Fruit fly (Drosophila melanogaster) whole organism, prepupa: ENCODE measurements around the gene Nmd3.

Experiments used
- Blimp-1 ChIP-seq: fragments of 200-800 bp; sonication (Bioruptor generic); optimal IDR thresholded peaks from 3 replicates; lab custom pipeline; 2017; ENCODE audit warnings: missing biosample characterization, missing genetic modification characterization, mild to moderate bottlenecking, moderate library complexity, missing genetic modification reagents
- CG10631 ChIP-seq: fragments of 200-800 bp; sonication (Bioruptor generic); optimal IDR thresholded peaks from 2 replicates; lab custom pipeline; 2016; ENCODE audit warnings: missing biosample characterization, missing genetic modification characterization
- CG11294 ChIP-seq: fragments of 200-800 bp; sonication (Bioruptor generic); IDR thresholded peaks from 2 replicates; pipeline ENCODE4 v1.3.6; 2022; ENCODE audit warnings: missing biosample characterization, missing genetic modification characterization
- CG11762 ChIP-seq: fragments of 200-800 bp; sonication (Bioruptor generic); optimal IDR thresholded peaks from 3 replicates; lab custom pipeline; 2016; ENCODE audit warnings: missing biosample characterization, missing genetic modification characterization; ENCODE audit not compliant: insufficient read depth
- CG11902 ChIP-seq: fragments of 200-800 bp; sonication (Bioruptor generic); optimal IDR thresholded peaks from 3 replicates; lab custom pipeline; 2016; ENCODE audit warnings: missing biosample characterization, missing genetic modification characterization
- CG15336 ChIP-seq: fragments of 200-800 bp; sonication (Bioruptor generic); IDR thresholded peaks from 2 replicates; pipeline ENCODE4 v1.3.6; 2022; ENCODE audit warnings: missing biosample characterization, missing genetic modification characterization
- CG1621 ChIP-seq: fragments of 200-800 bp; sonication (Bioruptor generic); optimal IDR thresholded peaks from 3 replicates; lab custom pipeline; 2018; ENCODE audit warnings: missing biosample characterization, mild to moderate bottlenecking, missing genetic modification characterization
- CG3032 ChIP-seq: fragments of 200-800 bp; optimal IDR thresholded peaks from 2 replicates; lab custom pipeline; 2019; ENCODE audit warnings: missing biosample characterization, mild to moderate bottlenecking, missing genetic modification characterization, moderate library complexity
- CG31627 ChIP-seq: fragments of 200-800 bp; sonication (Bioruptor generic); optimal IDR thresholded peaks from 3 replicates; lab custom pipeline; 2016; ENCODE audit warnings: missing biosample characterization, missing genetic modification characterization
- CG34406 ChIP-seq: fragments of 200-800 bp; sonication (Bioruptor generic); optimal IDR thresholded peaks from 3 replicates; lab custom pipeline; 2016; ENCODE audit warnings: missing biosample characterization, missing genetic modification characterization
- CG3919 ChIP-seq: fragments of 200-800 bp; sonication (Bioruptor generic); optimal IDR thresholded peaks from 3 replicates; lab custom pipeline; 2016; ENCODE audit warnings: missing biosample characterization, missing genetic modification characterization
- CG6163 ChIP-seq: fragments of 200-800 bp; sonication (Bioruptor generic); IDR thresholded peaks from 3 replicates; pipeline ENCODE4 v1.3.6; 2022; ENCODE audit warnings: missing biosample characterization, missing genetic modification characterization
- CG6276 ChIP-seq: fragments of 200-800 bp; sonication (Bioruptor generic); optimal IDR thresholded peaks from 2 replicates; lab custom pipeline; 2017; ENCODE audit warnings: missing biosample characterization, mild to moderate bottlenecking, missing genetic modification characterization
- CG6792 ChIP-seq: fragments of 200-800 bp; sonication (Bioruptor generic); optimal IDR thresholded peaks from 3 replicates; lab custom pipeline; 2016; ENCODE audit warnings: missing biosample characterization, missing genetic modification characterization
- CG6808 ChIP-seq: fragments of 200-800 bp; sonication (Bioruptor generic); optimal IDR thresholded peaks from 3 replicates; lab custom pipeline; 2017; ENCODE audit warnings: missing biosample characterization, missing genetic modification characterization, mild to moderate bottlenecking, moderate library complexity, missing genetic modification reagents
- CG6854 ChIP-seq: fragments of 200-800 bp; sonication (Bioruptor generic); optimal IDR thresholded peaks from 2 replicates; lab custom pipeline; 2017; ENCODE audit warnings: missing biosample characterization, mild to moderate bottlenecking, missing genetic modification characterization
- CG7368 ChIP-seq: fragments of 200-800 bp; sonication (Bioruptor generic); optimal IDR thresholded peaks from 3 replicates; lab custom pipeline; 2016; ENCODE audit warnings: missing biosample characterization, missing genetic modification characterization
- CG8119 ChIP-seq: fragments of 200-800 bp; sonication (Bioruptor generic); IDR thresholded peaks from 3 replicates; pipeline ENCODE4 v1.3.6; 2022; ENCODE audit warnings: missing biosample characterization, missing genetic modification characterization
- CG8319 ChIP-seq: fragments of 200-800 bp; sonication (Bioruptor generic); optimal IDR thresholded peaks from 3 replicates; lab custom pipeline; 2016; ENCODE audit warnings: missing biosample characterization, missing genetic modification characterization
- CG8632 ChIP-seq: fragments of 200-800 bp; sonication (Bioruptor generic); optimal IDR thresholded peaks from 3 replicates; lab custom pipeline; 2016; ENCODE audit warnings: missing biosample characterization, missing genetic modification characterization
- CG9139 ChIP-seq: fragments of 200-800 bp; sonication (Bioruptor generic); optimal IDR thresholded peaks from 3 replicates; lab custom pipeline; 2017; ENCODE audit warnings: missing biosample characterization, mild to moderate bottlenecking, missing genetic modification characterization
- Eip75B ChIP-seq: fragments of 200-800 bp; sonication (Bioruptor generic); optimal IDR thresholded peaks from 3 replicates; lab custom pipeline; 2016; ENCODE audit warnings: missing biosample characterization, missing genetic modification characterization
- Eip78C ChIP-seq: fragments of 200-800 bp; sonication (Bioruptor generic); peaks from one replicate; lab custom pipeline; 2016; ENCODE audit warnings: missing biosample characterization, missing genetic modification characterization
- Eip93F ChIP-seq: fragments of 200-800 bp; sonication (Bioruptor generic); optimal IDR thresholded peaks from 2 replicates; lab custom pipeline; 2016; ENCODE audit warnings: missing biosample characterization, mild to moderate bottlenecking, missing genetic modification characterization
- Ets21C ChIP-seq: fragments of 200-800 bp; sonication (Bioruptor generic); optimal IDR thresholded peaks from 3 replicates; lab custom pipeline; 2016; ENCODE audit warnings: missing biosample characterization, missing genetic modification characterization
- Ets96B ChIP-seq: fragments of 200-800 bp; optimal IDR thresholded peaks from 2 replicates; lab custom pipeline; 2019; ENCODE audit warnings: missing biosample characterization, mild to moderate bottlenecking, missing genetic modification characterization, moderate library complexity
- Gug ChIP-seq: fragments of 200-800 bp; sonication (Bioruptor generic); IDR thresholded peaks from 2 replicates; pipeline ENCODE4 v1.3.6; 2022; ENCODE audit warnings: missing biosample characterization, missing genetic modification characterization
- Hr38 ChIP-seq: sonication (Bioruptor generic); optimal IDR thresholded peaks from 2 replicates; lab custom pipeline; 2016; ENCODE audit warnings: missing biosample characterization, missing genetic modification characterization
- Hr39 ChIP-seq: fragments of 200-800 bp; sonication (Bioruptor generic); optimal IDR thresholded peaks from 2 replicates; lab custom pipeline; 2016; ENCODE audit warnings: missing biosample characterization, missing genetic modification characterization
- Met ChIP-seq: fragments of 200-800 bp; sonication (Bioruptor generic); optimal IDR thresholded peaks from 3 replicates; lab custom pipeline; 2016; ENCODE audit warnings: missing biosample characterization, missing genetic modification characterization
- OdsH ChIP-seq: fragments of 200-800 bp; sonication (Bioruptor generic); optimal IDR thresholded peaks from 3 replicates; lab custom pipeline; 2016; ENCODE audit warnings: missing biosample characterization, missing genetic modification characterization
- Smox ChIP-seq: fragments of 200-800 bp; sonication (Bioruptor generic); optimal IDR thresholded peaks from 3 replicates; lab custom pipeline; 2016; ENCODE audit warnings: missing biosample characterization, missing genetic modification characterization
- Sox102F ChIP-seq: fragments of 200-800 bp; sonication (Bioruptor generic); optimal IDR thresholded peaks from 2 replicates; lab custom pipeline; 2016; ENCODE audit warnings: missing biosample characterization, mild to moderate bottlenecking, missing genetic modification characterization
- Sox14 ChIP-seq: fragments of 200-800 bp; sonication (Bioruptor generic); optimal IDR thresholded peaks from 3 replicates; lab custom pipeline; 2016; ENCODE audit warnings: missing biosample characterization, missing genetic modification characterization
- Sox15 ChIP-seq: fragments of 200-800 bp; sonication (Bioruptor generic); optimal IDR thresholded peaks from 3 replicates; lab custom pipeline; 2016; ENCODE audit warnings: missing biosample characterization, missing genetic modification characterization
- achi ChIP-seq: fragments of 200-800 bp; sonication (Bioruptor generic); optimal IDR thresholded peaks from 3 replicates; lab custom pipeline; 2016; ENCODE audit warnings: missing biosample characterization, missing genetic modification characterization
- acj6 ChIP-seq: fragments of 200-800 bp; sonication (Bioruptor generic); optimal IDR thresholded peaks from 3 replicates; lab custom pipeline; 2016; ENCODE audit warnings: missing biosample characterization, missing genetic modification characterization
- cyc ChIP-seq: fragments of 200-800 bp; sonication (Bioruptor generic); optimal IDR thresholded peaks from 3 replicates; lab custom pipeline; 2016; ENCODE audit warnings: missing biosample characterization, missing genetic modification characterization
- dac ChIP-seq: fragments of 200-800 bp; sonication (Bioruptor generic); optimal IDR thresholded peaks from 2 replicates; lab custom pipeline; 2017; ENCODE audit warnings: missing biosample characterization, mild to moderate bottlenecking, missing genetic modification characterization
- eg ChIP-seq: fragments of 200-800 bp; sonication (Bioruptor generic); IDR thresholded peaks from 3 replicates; pipeline ENCODE4 v1.3.6; 2022; ENCODE audit warnings: missing biosample characterization, missing genetic modification characterization
- esn ChIP-seq: fragments of 200-800 bp; sonication (Bioruptor generic); optimal IDR thresholded peaks from 2 replicates; lab custom pipeline; 2016; ENCODE audit warnings: missing biosample characterization, mild to moderate bottlenecking, missing genetic modification characterization, moderate library complexity
- fd59A ChIP-seq: fragments of 200-800 bp; sonication (Bioruptor generic); optimal IDR thresholded peaks from 2 replicates; lab custom pipeline; 2017; ENCODE audit warnings: missing biosample characterization, mild to moderate bottlenecking, missing genetic modification characterization, missing genetic modification reagents
- fkh ChIP-seq: fragments of 200-800 bp; sonication (Bioruptor generic); optimal IDR thresholded peaks from 3 replicates; lab custom pipeline; 2017; ENCODE audit warnings: missing biosample characterization, mild to moderate bottlenecking, missing genetic modification characterization, moderate library complexity
- lz ChIP-seq: fragments of 200-800 bp; sonication (Bioruptor generic); optimal IDR thresholded peaks from 3 replicates; lab custom pipeline; 2016; ENCODE audit warnings: missing biosample characterization, missing genetic modification characterization
- pdm3 ChIP-seq: fragments of 200-800 bp; sonication (Bioruptor generic); optimal IDR thresholded peaks from 3 replicates; lab custom pipeline; 2016; ENCODE audit warnings: missing biosample characterization, missing genetic modification characterization
- salr ChIP-seq, 2 experiments: fragments of 200-800 bp; sonication (Bioruptor generic); optimal IDR thresholded peaks; 3 replicates each; lab custom pipeline; 2016 to 2018; ENCODE audit warnings: missing biosample characterization in 2 of 2, missing genetic modification characterization in 2 of 2, mild to moderate bottlenecking in 1 of 2
- spab ChIP-seq: fragments of 200-800 bp; sonication (Bioruptor generic); optimal IDR thresholded peaks from 2 replicates; lab custom pipeline; 2017; ENCODE audit warnings: missing biosample characterization, mild to moderate bottlenecking, missing genetic modification characterization, missing genetic modification reagents
- ss ChIP-seq, 2 experiments: fragments of 200-800 bp; sonication (Bioruptor generic); optimal IDR thresholded peaks; 2 replicates in 1 of 2; 3 replicates in 1 of 2; lab custom pipeline; 2017 to 2018; ENCODE audit warnings: mild to moderate bottlenecking in 2 of 2, missing biosample characterization in 2 of 2, missing genetic modification characterization in 2 of 2, moderate library complexity in 1 of 2
- svp ChIP-seq: fragments of 200-800 bp; sonication (Bioruptor generic); peaks from one replicate; lab custom pipeline; 2016; ENCODE audit warnings: missing biosample characterization, missing genetic modification characterization
- topi ChIP-seq: fragments of 200-800 bp; sonication (Bioruptor generic); optimal IDR thresholded peaks from 3 replicates; lab custom pipeline; 2016; ENCODE audit warnings: missing biosample characterization, missing genetic modification characterization
- vri ChIP-seq: fragments of 200-800 bp; sonication (Bioruptor generic); optimal IDR thresholded peaks from 3 replicates; lab custom pipeline; 2016; ENCODE audit warnings: missing biosample characterization, mild to moderate bottlenecking, missing genetic modification characterization

Gene Nmd3

DNA sequence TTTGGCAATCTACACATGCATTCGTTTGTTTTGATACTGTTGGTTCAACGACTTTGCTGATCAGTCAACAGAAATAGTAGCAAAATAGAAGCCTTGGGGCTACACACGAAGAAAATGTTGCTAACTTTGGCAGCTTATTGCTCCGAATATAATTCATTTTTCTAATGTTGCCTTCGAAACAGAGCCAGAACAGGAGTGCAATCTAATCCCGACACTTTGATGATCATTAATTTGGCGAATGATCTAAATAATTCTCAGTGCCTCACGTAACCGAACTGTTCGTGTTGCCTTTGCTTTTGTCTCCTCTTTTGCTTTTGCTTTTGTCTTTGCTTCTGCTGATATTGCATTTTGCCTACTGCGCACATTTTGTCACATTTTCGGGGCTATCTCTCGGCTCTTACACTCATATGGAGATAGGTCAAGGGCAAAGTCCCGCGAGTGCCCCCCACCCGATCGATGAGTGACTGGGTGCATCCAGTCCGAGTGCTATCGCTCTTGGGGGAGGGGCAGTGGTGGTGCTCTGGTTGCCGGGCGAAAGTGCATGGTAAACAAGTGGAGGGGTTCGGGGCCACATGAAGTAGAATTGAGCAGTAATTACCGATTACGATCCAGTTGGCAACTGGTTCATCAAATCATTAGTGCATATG is 11.7 kb upstream of the Nmd3 start:
- TF ChIP-seq fkh (GFP tag; lab: Kevin White, UChicago) (no peak), Eip75B (GFP tag; lab: Kevin White, UChicago) (peak; percentile 8), CG11902 (GFP tag; lab: Kevin White, UChicago) (no peak), CG3919 (GFP tag; lab: Kevin White, UChicago) (peak; percentile 21), CG9139 (GFP tag; lab: Kevin White, UChicago) (no peak), lz (peak; percentile 47), CG6808 (GFP tag; lab: Kevin White, UChicago) (peak; percentile 19), CG8319 (GFP tag; lab: Kevin White, UChicago) (no peak), CG8632 (GFP tag; lab: Kevin White, UChicago) (peak; percentile 0), OdsH (peak; percentile 52), topi (GFP tag; lab: Kevin White, UChicago) (peak; percentile 45), fd59A (no peak), CG6792 (GFP tag; lab: Kevin White, UChicago) (no peak), Smox (GFP tag; lab: Kevin White, UChicago) (peak; percentile 51), CG3032 (peak; percentile 8), CG15336 (GFP tag; lab: Robert Waterston, UW) (peak; percentile 49), Blimp-1 (GFP tag; lab: Kevin White, UChicago) (no peak), CG11762 (GFP tag; lab: Kevin White, UChicago) (peak; percentile 26), Gug (peak; percentile 38; the same call in 1 of the 2 replicates), Eip78C (GFP tag; lab: Kevin White, UChicago) (peak; percentile 77), vri (peak; percentile 90), Hr38 (GFP tag; lab: Kevin White, UChicago) (no peak), CG31627 (peak; percentile 48), dac (GFP tag; lab: Kevin White, UChicago) (no peak), spab (no peak), Ets21C (GFP tag; lab: Kevin White, UChicago) (peak; percentile 19), Sox14 (peak; percentile 27), achi (peak; percentile 27), CG6854 (GFP tag; lab: Kevin White, UChicago) (no peak), acj6 (GFP tag; lab: Kevin White, UChicago) (peak; percentile 40), eg (GFP tag; lab: Robert Waterston, UW) (peak; percentile 69; the same call in 1 of the 3 replicates), cyc (GFP tag; lab: Kevin White, UChicago) (peak; percentile 40), salr (GFP tag; optimal IDR thresholded peaks at IDR 0.05; lab: Kevin White, UChicago) (no peak), CG34406 (GFP tag; lab: Kevin White, UChicago) (peak; percentile 32), CG8119 (GFP tag; lab: Robert Waterston, UW) (peak; percentile 53; the same call in 2 of the 3 replicates), svp (GFP tag; lab: Kevin White, UChicago) (peak; percentile 100), Sox102F (GFP tag; lab: Kevin White, UChicago) (peak; percentile 32), Eip93F (GFP tag; lab: Kevin White, UChicago) (no peak), CG1621 (tag; lab: Kevin White, UChicago) (no peak), CG7368 (GFP tag; lab: Kevin White, UChicago) (peak; percentile 20), Hr39 (peak; percentile 70), Met (GFP tag; lab: Kevin White, UChicago) (peak; percentile 56), ss (GFP tag; optimal IDR thresholded peaks at IDR 0.05; lab: Kevin White, UChicago) (peak; percentile 2 to 27), pdm3 (GFP tag; lab: Kevin White, UChicago) (peak; percentile 35), CG11294 (GFP tag; lab: Robert Waterston, UW) (peak; percentile 44; the same call in 1 of the 2 replicates), CG6276 (peak; percentile 1), CG6163 (peak; percentile 62; the same call in 2 of the 3 replicates), esn (GFP tag; lab: Kevin White, UChicago) (peak; percentile 56), Sox15 (GFP tag; lab: Kevin White, UChicago) (no peak), Ets96B (tag; lab: Kevin White, UChicago) (peak; percentile 12), CG10631 (GFP tag; lab: Kevin White, UChicago) (peak; percentile 22)
